Worm (Caenorhabditis elegans) whole organism, L2 larva: ENCODE data around the gene lgc-55.
A peak's percentile ranks its signal among the peaks of the same experiment; 100 is the strongest.

Experiments used
- C34F6.9 ChIP-seq: fragments of 150-350 bp; optimal IDR thresholded peaks from 2 replicates; lab custom pipeline; 2014; ENCODE audit warnings: missing biosample characterization, missing genetic modification characterization
- F13H6.1 ChIP-seq: sonication (generic microtip); optimal IDR thresholded peaks from 2 replicates; lab custom pipeline; 2016; ENCODE audit warnings: missing genetic modification characterization, missing compliant biosample characterization
- R02D3.7 ChIP-seq: fragments of 150-350 bp; optimal IDR thresholded peaks from 2 replicates; lab custom pipeline; 2014; ENCODE audit warnings: missing biosample characterization, missing genetic modification characterization
- Y55F3AM.14 ChIP-seq: fragments of 200-800 bp; sonication (Bioruptor generic); optimal IDR thresholded peaks from 2 replicates; lab custom pipeline; 2018; ENCODE audit warnings: mild to moderate bottlenecking, missing genetic modification characterization, missing compliant biosample characterization
- aly-2 ChIP-seq: fragments of 150-350 bp; optimal IDR thresholded peaks from 2 replicates; lab custom pipeline; 2014; ENCODE audit warnings: missing biosample characterization, missing genetic modification characterization
- ama-1 ChIP-seq: fragments of 150-350 bp; optimal IDR thresholded peaks from 2 replicates; lab custom pipeline; 2018; ENCODE audit warnings: inconsistent platforms
- ceh-16 ChIP-seq: fragments of 150-350 bp; optimal IDR thresholded peaks from 2 replicates; lab custom pipeline; 2014; ENCODE audit warnings: missing biosample characterization, missing genetic modification characterization
- ceh-82 ChIP-seq: fragments of 150-350 bp; optimal IDR thresholded peaks from 2 replicates; lab custom pipeline; 2014; ENCODE audit warnings: missing biosample characterization, missing genetic modification characterization
- crh-2 ChIP-seq: sonication (generic microtip); optimal IDR thresholded peaks from 2 replicates; lab custom pipeline; 2017; ENCODE audit warnings: missing biosample characterization, missing genetic modification characterization
- dmd-4 ChIP-seq: sonication (generic microtip); optimal IDR thresholded peaks from 2 replicates; lab custom pipeline; 2017; ENCODE audit warnings: missing biosample characterization, missing genetic modification characterization
- egl-27 ChIP-seq: sonication (generic microtip); optimal IDR thresholded peaks from 3 replicates; lab custom pipeline; 2017; ENCODE audit warnings: missing biosample characterization, missing genetic modification reagents, missing genetic modification characterization
- elt-1 ChIP-seq: fragments of 150-350 bp; optimal IDR thresholded peaks from 2 replicates; lab custom pipeline; 2014; ENCODE audit warnings: missing biosample characterization, missing genetic modification characterization
- elt-3 ChIP-seq: sonication (generic microtip); optimal IDR thresholded peaks from 2 replicates; lab custom pipeline; 2017; ENCODE audit warnings: missing biosample characterization, missing genetic modification characterization
- fos-1 ChIP-seq: fragments of 150-350 bp; optimal IDR thresholded peaks from 2 replicates; lab custom pipeline; 2014; ENCODE audit warnings: missing biosample characterization, missing genetic modification characterization
- gmeb-1 ChIP-seq: fragments of 150-350 bp; optimal IDR thresholded peaks from 2 replicates; lab custom pipeline; 2014; ENCODE audit warnings: missing biosample characterization, missing genetic modification characterization
- lin-13 ChIP-seq: fragments of 150-350 bp; optimal IDR thresholded peaks from 2 replicates; lab custom pipeline; 2014; ENCODE audit warnings: missing biosample characterization, missing genetic modification reagents, missing genetic modification characterization
- lin-39 ChIP-seq: fragments of 150-350 bp; optimal IDR thresholded peaks from 2 replicates; lab custom pipeline; 2014; ENCODE audit warnings: missing biosample characterization, missing genetic modification reagents, missing genetic modification characterization
- lsy-2 ChIP-seq, 2 experiments: fragments of 150-350 bp in 1 of 2; sonication (generic microtip) in 1 of 2; optimal IDR thresholded peaks; 2 replicates each; lab custom pipeline; 2014 to 2017; ENCODE audit warnings: missing biosample characterization in 2 of 2, missing genetic modification characterization in 2 of 2
- mbf-1 ChIP-seq: sonication (generic microtip); optimal IDR thresholded peaks from 2 replicates; lab custom pipeline; 2017; ENCODE audit warnings: missing biosample characterization, missing genetic modification characterization
- mdl-1 ChIP-seq, 2 experiments: fragments of 150-350 bp in 1 of 2; sonication (generic microtip) in 1 of 2; optimal IDR thresholded peaks; 2 replicates each; lab custom pipeline; 2017; ENCODE audit warnings: missing biosample characterization in 2 of 2, missing genetic modification characterization in 2 of 2
- nhr-10 ChIP-seq: sonication (generic microtip); optimal IDR thresholded peaks from 2 replicates; lab custom pipeline; 2017; ENCODE audit warnings: missing biosample characterization, missing genetic modification characterization
- nhr-11 ChIP-seq: fragments of 150-350 bp; optimal IDR thresholded peaks from 2 replicates; lab custom pipeline; 2014; ENCODE audit warnings: missing biosample characterization, missing genetic modification characterization
- nhr-12 ChIP-seq: fragments of 150-350 bp; optimal IDR thresholded peaks from 2 replicates; lab custom pipeline; 2014; ENCODE audit warnings: missing biosample characterization, missing genetic modification characterization
- nhr-129 ChIP-seq: fragments of 150-350 bp; optimal IDR thresholded peaks from 2 replicates; lab custom pipeline; 2014; ENCODE audit warnings: missing biosample characterization, missing genetic modification characterization
- nhr-21 ChIP-seq: fragments of 150-350 bp; optimal IDR thresholded peaks from 2 replicates; lab custom pipeline; 2014; ENCODE audit warnings: missing biosample characterization, missing genetic modification characterization
- nhr-23 ChIP-seq: fragments of 150-350 bp; optimal IDR thresholded peaks from 2 replicates; lab custom pipeline; 2014; ENCODE audit warnings: missing biosample characterization, missing genetic modification reagents, missing genetic modification characterization
- nhr-237 ChIP-seq: fragments of 150-350 bp; optimal IDR thresholded peaks from 2 replicates; lab custom pipeline; 2014; ENCODE audit warnings: missing biosample characterization, missing genetic modification characterization
- nhr-25 ChIP-seq: fragments of 150-350 bp; sonication (generic microtip); optimal IDR thresholded peaks from 3 replicates; lab custom pipeline; 2014; ENCODE audit warnings: missing biosample characterization, missing genetic modification characterization
- nhr-6 ChIP-seq: fragments of 150-350 bp; optimal IDR thresholded peaks from 2 replicates; lab custom pipeline; 2014; ENCODE audit warnings: missing biosample characterization, missing genetic modification characterization
- nhr-77 ChIP-seq: fragments of 150-350 bp; optimal IDR thresholded peaks from 2 replicates; lab custom pipeline; 2014; ENCODE audit warnings: missing biosample characterization, missing genetic modification characterization
- peb-1 ChIP-seq: fragments of 150-350 bp; optimal IDR thresholded peaks from 2 replicates; lab custom pipeline; 2014; ENCODE audit warnings: missing biosample characterization, missing genetic modification characterization
- sem-4 ChIP-seq: fragments of 150-350 bp; optimal IDR thresholded peaks from 2 replicates; lab custom pipeline; 2014; ENCODE audit warnings: missing biosample characterization, missing genetic modification reagents, missing genetic modification characterization
- skn-1 ChIP-seq: sonication (generic microtip); optimal IDR thresholded peaks from 2 replicates; lab custom pipeline; 2017; ENCODE audit warnings: missing biosample characterization, missing genetic modification characterization
- sma-3 ChIP-seq: sonication (generic microtip); optimal IDR thresholded peaks from 2 replicates; lab custom pipeline; 2016; ENCODE audit warnings: missing genetic modification reagents, missing genetic modification characterization, missing compliant biosample characterization
- sma-9 ChIP-seq, 2 experiments: fragments of 150-350 bp in 1 of 2; sonication (generic microtip) in 1 of 2; optimal IDR thresholded peaks; 2 replicates each; lab custom pipeline; 2014 to 2016; ENCODE audit warnings: missing genetic modification characterization in 2 of 2, mild to moderate bottlenecking in 1 of 2, missing biosample characterization in 1 of 2, missing compliant biosample characterization in 1 of 2, missing genetic modification reagents in 1 of 2, moderate library complexity in 1 of 2
- snpc-4 ChIP-seq: fragments of 150-350 bp; optimal IDR thresholded peaks from 2 replicates; lab custom pipeline; 2014; ENCODE audit warnings: missing biosample characterization, missing genetic modification characterization
- unc-39 ChIP-seq: fragments of 150-350 bp; optimal IDR thresholded peaks from 2 replicates; lab custom pipeline; 2014; ENCODE audit warnings: missing biosample characterization, missing genetic modification characterization
- unc-55 ChIP-seq: fragments of 150-350 bp; sonication (generic microtip); optimal IDR thresholded peaks from 3 replicates; lab custom pipeline; 2014; ENCODE audit warnings: missing biosample characterization, missing genetic modification reagents, missing genetic modification characterization
- unc-62 ChIP-seq: fragments of 150-350 bp; optimal IDR thresholded peaks from 2 replicates; lab custom pipeline; 2014; ENCODE audit warnings: missing biosample characterization, missing genetic modification reagents, missing genetic modification characterization
- zag-1 ChIP-seq: fragments of 150-350 bp; optimal IDR thresholded peaks from 2 replicates; lab custom pipeline; 2014; ENCODE audit warnings: missing biosample characterization, missing genetic modification characterization
- ztf-1 ChIP-seq: fragments of 200-800 bp; sonication (Bioruptor generic); conservative IDR thresholded peaks from 2 replicates; pipeline ENCODE4 v1.3.6; 2022; ENCODE audit warnings: missing genetic modification characterization, missing compliant biosample characterization
- ztf-11 ChIP-seq: sonication (generic microtip); optimal IDR thresholded peaks from 2 replicates; lab custom pipeline; 2017; ENCODE audit warnings: missing biosample characterization, missing genetic modification characterization
- ztf-4 ChIP-seq: fragments of 150-350 bp; optimal IDR thresholded peaks from 2 replicates; lab custom pipeline; 2014; ENCODE audit warnings: missing biosample characterization, missing genetic modification characterization

Gene lgc-55

DNA sequence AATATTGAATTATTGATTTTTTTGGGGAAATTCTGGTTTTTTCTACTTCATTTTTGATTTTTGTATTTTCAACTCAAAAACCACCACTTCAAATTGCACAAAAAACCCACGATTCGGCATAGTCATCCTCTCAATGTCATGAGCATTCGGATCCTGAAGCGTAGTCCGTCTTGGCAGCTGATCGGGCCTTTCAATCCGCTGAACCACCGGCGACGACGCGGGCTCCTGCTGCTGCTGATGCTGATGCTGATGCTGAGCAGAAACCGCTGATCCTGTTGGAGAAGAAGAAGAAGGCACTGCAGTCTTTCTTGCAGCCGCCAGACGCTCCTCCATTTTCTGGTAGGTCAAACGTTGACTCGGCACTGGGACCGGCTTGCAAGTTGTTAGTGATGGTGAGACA, 23.7 kb upstream of the lgc-55 start:
- TF ChIP-seq nhr-23 (tag; lab: Kevin White, UChicago): no peak
- no peak for TF ChIP-seq lin-39 (tag; lab: Kevin White, UChicago)
- TF ChIP-seq nhr-77: no peak
- no peak for TF ChIP-seq fos-1 (tag; lab: Kevin White, UChicago)
- TF ChIP-seq nhr-10: no peak

ce11 chrV:19999789-20000188, 23.1 kb upstream of the lgc-55 start:
- no peak for TF ChIP-seq ama-1 (lab: Kevin White, UChicago)
- peak; percentile 7 for TF ChIP-seq unc-55 (GFP tag; lab: Kevin White, UChicago)
- no peak for TF ChIP-seq peb-1 (tag; lab: Kevin White, UChicago)
- TF ChIP-seq, all 48 proteins: peak for 1

DNA sequence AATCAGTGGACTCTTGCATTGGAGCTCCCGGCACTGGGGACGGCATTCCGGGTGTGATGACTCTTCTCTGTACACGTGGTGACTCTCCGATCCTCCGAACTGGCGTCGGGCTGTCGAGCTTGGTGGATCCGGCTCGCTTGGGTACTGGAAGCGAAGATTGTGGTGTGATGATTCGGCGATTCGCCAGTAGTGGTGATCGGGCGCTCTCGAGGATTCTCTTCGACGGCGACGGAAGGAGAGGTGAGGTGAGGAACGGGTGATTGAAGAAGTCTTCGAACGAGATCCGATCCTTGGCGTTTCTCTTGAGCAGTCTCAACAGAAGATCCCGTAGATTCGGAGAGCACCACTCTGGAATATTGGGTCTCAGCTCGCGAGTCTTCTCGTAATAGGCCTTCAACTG, 22.2 kb upstream of the lgc-55 start:
- TF ChIP-seq snpc-4 (no peak), ztf-4 (tag; lab: Kevin White, UChicago) (no peak), zag-1 (no peak), unc-39 (tag; lab: Kevin White, UChicago) (no peak), nhr-6 (tag; lab: Kevin White, UChicago) (no peak)

- TF ChIP-seq ceh-82 (tag; lab: Kevin White, UChicago): no peak
- TF ChIP-seq, all 48 proteins: peak for 0
Measured at ce11 chrV:20002194-20002593, 20.7 kb upstream of the lgc-55 start.

DNA sequence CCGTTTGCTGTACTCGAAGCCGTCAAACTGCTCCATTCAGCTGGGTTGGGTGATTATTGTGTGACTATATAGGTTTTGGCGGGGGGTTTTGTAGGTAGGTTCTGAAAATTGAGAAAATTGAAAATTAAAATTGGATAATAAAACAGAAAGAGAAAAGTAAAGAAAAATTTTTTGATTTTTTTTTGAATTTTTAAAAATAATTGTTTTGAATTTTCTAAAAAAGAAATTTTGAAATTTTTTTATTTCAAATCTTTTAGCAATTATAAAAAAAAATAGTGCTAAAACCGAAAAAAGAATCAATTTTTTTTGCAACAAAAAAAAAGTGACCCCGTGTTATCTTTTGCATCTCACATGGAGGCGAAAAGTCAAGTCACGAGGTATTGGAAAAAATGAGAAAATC, 18.5 kb upstream of the lgc-55 start, which contains the start of gene unc-51:
unc-51 (minus strand) TSS at position 101 of the 400 bp plus-strand sequence.
- TF ChIP-seq zag-1 (no peak), nhr-129 (tag; lab: Kevin White, UChicago) (no peak), gmeb-1 (tag; lab: Kevin White, UChicago) (peak; percentile 41), crh-2 (tag; lab: Kevin White, UChicago) (peak; percentile 28), nhr-25 (peak; percentile 9), unc-55 (GFP tag; lab: Kevin White, UChicago) (no peak)
- TF ChIP-seq, all 48 proteins: peak for 3

- no peak for TF ChIP-seq unc-39 (tag; lab: Kevin White, UChicago)
- TF ChIP-seq nhr-11 (tag; lab: Kevin White, UChicago): no peak
- TF ChIP-seq nhr-237 (tag; lab: Kevin White, UChicago): no peak
- peak; percentile 28 for TF ChIP-seq ama-1 (lab: Kevin White, UChicago)
- TF ChIP-seq aly-2 (tag; lab: Kevin White, UChicago): no peak
- TF ChIP-seq nhr-21 (tag; lab: Kevin White, UChicago): no peak
- no peak for TF ChIP-seq lin-39 (tag; lab: Kevin White, UChicago)
- peak; percentile 2 for TF ChIP-seq nhr-25
- TF ChIP-seq unc-55 (GFP tag; lab: Kevin White, UChicago): peak; percentile 82
- peak; percentile 75 for TF ChIP-seq crh-2 (tag; lab: Kevin White, UChicago)
- no peak for TF ChIP-seq ztf-1 (GFP tag; lab: Robert Waterston, UW)
- no peak for TF ChIP-seq nhr-12 (tag; lab: Kevin White, UChicago)
- TF ChIP-seq snpc-4: peak; percentile 55
- peak; percentile 37 for TF ChIP-seq sma-3 (GFP tag; lab: Kevin White, UChicago)
- TF ChIP-seq lin-13 (GFP tag; lab: Kevin White, UChicago): peak; percentile 75
- peak; percentile 87 for TF ChIP-seq nhr-129 (tag; lab: Kevin White, UChicago)
- no peak for TF ChIP-seq skn-1 (tag; lab: Kevin White, UChicago)
- no peak for TF ChIP-seq ztf-11 (tag; lab: Kevin White, UChicago)
- TF ChIP-seq elt-3: no peak
- TF ChIP-seq elt-1 (tag; lab: Kevin White, UChicago): no peak
- TF ChIP-seq sma-9 (GFP tag; optimal IDR thresholded peaks at IDR 0.05; lab: Kevin White, UChicago): peak; percentile 64
- no peak for TF ChIP-seq sma-9 (tag; optimal IDR thresholded peaks at IDR 0.05; lab: Kevin White, UChicago)
- TF ChIP-seq unc-62: no peak
- peak; percentile 73 for TF ChIP-seq sem-4 (tag; lab: Kevin White, UChicago)
- peak; percentile 41 for TF ChIP-seq Y55F3AM.14 (GFP tag; lab: Kevin White, UChicago)
- TF ChIP-seq lsy-2 (tag; optimal IDR thresholded peaks at IDR 0.05; lab: Kevin White, UChicago): peak; percentile 25 to 79
- TF ChIP-seq F13H6.1 (tag; lab: Kevin White, UChicago): peak; percentile 88
- no peak for TF ChIP-seq mbf-1
- peak; percentile 89 for TF ChIP-seq C34F6.9 (tag; lab: Kevin White, UChicago)
- TF ChIP-seq egl-27 (tag; lab: Kevin White, UChicago): peak; percentile 76
- no peak for TF ChIP-seq peb-1 (tag; lab: Kevin White, UChicago)
- peak; percentile 78 to 89 for TF ChIP-seq mdl-1 (tag; optimal IDR thresholded peaks at IDR 0.05; lab: Kevin White, UChicago)
- no peak for TF ChIP-seq dmd-4
- no peak for TF ChIP-seq ceh-16 (tag; lab: Kevin White, UChicago)
- TF ChIP-seq nhr-77: no peak
- TF ChIP-seq nhr-23 (tag; lab: Kevin White, UChicago): no peak
- TF ChIP-seq R02D3.7 (tag; lab: Kevin White, UChicago): no peak
- peak; percentile 52 for TF ChIP-seq gmeb-1 (tag; lab: Kevin White, UChicago)
Measured at ce11 chrV:20005724-20006132, 17.1 kb upstream of the lgc-55 start.
